Worm (Caenorhabditis elegans): ENCODE measurements around the gene nac-2.
"Not testable (repeated sequence)": the region's sequence is repeated elsewhere in the genome, so short reads cannot be mapped to it uniquely, and the experiment has no call there.

DNA sequence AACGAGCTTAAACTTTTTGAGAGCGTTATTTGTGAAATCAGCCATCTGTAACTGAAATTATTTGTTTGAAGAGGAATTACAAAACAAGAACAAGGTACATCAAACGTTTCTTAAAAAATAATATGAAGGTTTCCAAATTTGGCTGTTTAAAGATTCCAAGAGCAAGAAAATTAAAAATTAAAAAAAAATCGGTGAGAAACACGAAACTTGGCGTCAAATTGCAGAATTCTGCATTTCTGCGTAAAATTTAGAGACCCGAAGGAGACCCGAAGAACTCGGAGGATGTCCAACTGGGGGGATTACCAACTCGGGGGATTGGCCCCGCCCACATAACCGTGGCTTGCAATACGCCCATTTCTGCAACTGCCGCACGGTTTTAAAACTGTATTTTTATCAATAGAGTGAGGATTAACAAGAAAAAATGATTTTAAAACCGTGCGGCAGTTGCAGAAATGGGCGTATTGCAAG lies 37.2 kb downstream of the nac-2 start, which contains the start of gene rab-6.1:
- TF ChIP-seq pha-4 (tag; optimal IDR thresholded peaks at IDR 0.05); nhr-11 (tag; optimal IDR thresholded peaks at IDR 0.05); zag-1 (tag; optimal IDR thresholded peaks at IDR 0.05); nhr-77 (tag; optimal IDR thresholded peaks at IDR 0.05); sea-2 (GFP tag; optimal IDR thresholded peaks at IDR 0.05); mdl-1 (tag; optimal IDR thresholded peaks at IDR 0.05); fkh-10 (GFP tag; optimal IDR thresholded peaks at IDR 0.05); nhr-12 (tag; optimal IDR thresholded peaks at IDR 0.05); unc-39 (tag; optimal IDR thresholded peaks at IDR 0.05); snpc-4 (tag; optimal IDR thresholded peaks at IDR 0.05); pqm-1 (tag; optimal IDR thresholded peaks at IDR 0.05); fos-1 (tag; optimal IDR thresholded peaks at IDR 0.05); elt-1 (tag; optimal IDR thresholded peaks at IDR 0.05): not testable (repeated sequence)
